Fruit fly (Drosophila melanogaster) whole organism: ENCODE measurements around the gene CG13282.

Experiments
- CG8478 ChIP-seq: fragments of >200 bp; optimal IDR thresholded peaks from 2 replicates; lab custom pipeline; 2018; ENCODE audit warnings: inconsistent platforms
- Dll ChIP-seq: fragments of >200 bp; optimal IDR thresholded peaks from 2 replicates; lab custom pipeline; 2017
- EcR ChIP-seq, 2 experiments: fragments of >200 bp; optimal IDR thresholded peaks; 2 replicates each; lab custom pipeline; 2017; ENCODE audit warnings: missing biosample characterization in 2 of 2, missing genetic modification characterization in 2 of 2, missing genetic modification reagents in 2 of 2
- psq ChIP-seq: fragments of >200 bp; optimal IDR thresholded peaks from 2 replicates; lab custom pipeline; 2017
- usp ChIP-seq: fragments of >200 bp; optimal IDR thresholded peaks from 2 replicates; lab custom pipeline; 2017; ENCODE audit warnings: missing biosample characterization, missing genetic modification characterization, mixed read lengths

DNA sequence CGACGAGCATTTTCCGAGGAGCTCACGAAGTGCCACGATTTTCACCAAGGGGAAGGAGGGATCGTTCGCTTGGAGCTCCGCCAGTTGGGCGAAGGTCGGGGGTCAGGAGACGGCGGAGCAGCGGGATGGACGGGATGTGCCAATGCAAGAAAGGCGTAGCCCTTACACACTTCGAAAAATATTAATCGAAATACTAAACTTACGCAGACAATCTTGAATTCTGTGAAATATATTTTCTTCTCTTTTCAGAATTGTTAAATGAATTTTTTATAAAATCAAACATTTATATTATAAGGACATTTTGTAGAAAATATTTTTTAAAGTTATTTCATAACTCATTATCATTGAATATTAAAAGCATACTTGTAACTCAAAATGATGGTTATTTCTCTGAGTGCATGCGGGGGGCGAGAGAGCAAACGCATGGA is 34.6 kb upstream of the CG13282 start:
- TF ChIP-seq EcR (GFP tag; optimal IDR thresholded peaks at IDR 0.05; lab: Kevin White, UChicago): no peak
- no peak for TF ChIP-seq Dll (lab: Kevin White, UChicago)
- no peak for TF ChIP-seq psq (lab: Kevin White, UChicago)
- TF ChIP-seq usp (GFP tag; lab: Kevin White, UChicago): no peak
- TF ChIP-seq CG8478 (lab: Kevin White, UChicago): no peak
